Worm (Caenorhabditis elegans) whole organism, late embryonic: ENCODE measurements around the gene ugt-19.

Experiments used
- ama-1 ChIP-seq: fragments of 150-350 bp; optimal IDR thresholded peaks from 2 replicates; lab custom pipeline; 2014
- ceh-2 ChIP-seq: sonication (generic microtip); optimal IDR thresholded peaks from 2 replicates; lab custom pipeline; 2016; ENCODE audit warnings: missing genotype, missing genetic modification characterization, missing compliant biosample characterization
- ceh-48 ChIP-seq: sonication (generic microtip); optimal IDR thresholded peaks from 2 replicates; lab custom pipeline; 2016; ENCODE audit warnings: missing genetic modification characterization, inconsistent platforms, missing compliant biosample characterization
- ttx-3 ChIP-seq: sonication (generic microtip); optimal IDR thresholded peaks from 2 replicates; lab custom pipeline; 2016; ENCODE audit warnings: missing genetic modification reagents, missing genetic modification characterization, missing compliant biosample characterization

- TF ChIP-seq ttx-3, result no peak
- no peak for TF ChIP-seq ceh-2 (tag; lab: Kevin White, UChicago)
- no peak for TF ChIP-seq ama-1 (lab: Kevin White, UChicago)
- no peak for TF ChIP-seq ceh-48 (tag; lab: Kevin White, UChicago)
Measured at ce11 chrIV:6076128-6076527, 3.6 kb downstream of the ugt-19 start, which contains the start of gene cpg-20.
